Fruit fly (Drosophila melanogaster) whole organism, embryonic: ENCODE data around the gene fzy.

Source experiments
- B-H2 ChIP-seq: fragments of 200-800 bp; sonication (Bioruptor generic); optimal IDR thresholded peaks from 2 replicates; lab custom pipeline; 2018; ENCODE audit warnings: missing biosample characterization, mild to moderate bottlenecking, missing genetic modification characterization
- CG10147 ChIP-seq: fragments of 200-800 bp; sonication (Bioruptor generic); optimal IDR thresholded peaks from 2 replicates; lab custom pipeline; 2019; ENCODE audit warnings: missing biosample characterization, mild to moderate bottlenecking, missing genetic modification characterization, moderate library complexity
- CG10321 ChIP-seq: fragments of 200-800 bp; sonication (Bioruptor generic); IDR thresholded peaks from 2 replicates; pipeline ENCODE4 v1.3.6; 2022; ENCODE audit warnings: missing biosample characterization, missing genetic modification characterization
- CG11504 ChIP-seq: fragments of 200-800 bp; sonication (Bioruptor generic); optimal IDR thresholded peaks from 3 replicates; lab custom pipeline; 2019; ENCODE audit warnings: missing biosample characterization, mild to moderate bottlenecking, missing genetic modification characterization, moderate library complexity
- CG13424 ChIP-seq: fragments of 200-800 bp; sonication (Bioruptor generic); optimal IDR thresholded peaks from 2 replicates; lab custom pipeline; 2019; ENCODE audit warnings: missing biosample characterization, mild to moderate bottlenecking, missing genetic modification characterization, moderate library complexity
- CG13624 ChIP-seq: fragments of 200-800 bp; sonication (Bioruptor generic); optimal IDR thresholded peaks from 2 replicates; lab custom pipeline; 2016; ENCODE audit warnings: missing biosample characterization, missing genetic modification characterization
- CG17802 ChIP-seq: fragments of 200-800 bp; sonication (Bioruptor generic); optimal IDR thresholded peaks from 2 replicates; lab custom pipeline; 2018; ENCODE audit warnings: missing biosample characterization, mild to moderate bottlenecking, missing genetic modification characterization, moderate library complexity
- CG17912 ChIP-seq: fragments of 200-800 bp; sonication (Bioruptor generic); optimal IDR thresholded peaks from 2 replicates; lab custom pipeline; 2018; ENCODE audit warnings: missing biosample characterization, mild to moderate bottlenecking, missing genetic modification characterization
- CG2875 ChIP-seq: fragments of 200-800 bp; sonication (Bioruptor generic); optimal IDR thresholded peaks from 2 replicates; lab custom pipeline; 2017; ENCODE audit warnings: missing biosample characterization, mild to moderate bottlenecking, missing genetic modification characterization, missing genetic modification reagents
- CG3065 ChIP-seq: fragments of 200-800 bp; sonication (Bioruptor generic); optimal IDR thresholded peaks from 2 replicates; lab custom pipeline; 2016; ENCODE audit warnings: missing biosample characterization, missing genetic modification characterization
- CG6654 ChIP-seq: fragments of 200-800 bp; sonication (Bioruptor generic); optimal IDR thresholded peaks from 2 replicates; lab custom pipeline; 2017; ENCODE audit warnings: missing biosample characterization, mild to moderate bottlenecking, missing genetic modification characterization
- CG6791 ChIP-seq: fragments of 200-800 bp; sonication (Bioruptor generic); IDR thresholded peaks from 3 replicates; pipeline ENCODE4 v1.3.6; 2022; ENCODE audit warnings: missing biosample characterization, missing genetic modification characterization; ENCODE audit not compliant: partially characterized antibody
- CG7372 ChIP-seq: fragments of 200-800 bp; sonication (Bioruptor generic); IDR thresholded peaks from 2 replicates; pipeline ENCODE4 v1.3.6; 2022; ENCODE audit warnings: missing biosample characterization, missing genetic modification characterization
- CG8089 ChIP-seq: fragments of 200-800 bp; sonication (Bioruptor generic); optimal IDR thresholded peaks from 3 replicates; lab custom pipeline; 2016; ENCODE audit warnings: missing biosample characterization, missing genetic modification characterization
- CG8359 ChIP-seq: fragments of 200-800 bp; sonication (Bioruptor generic); optimal IDR thresholded peaks from 2 replicates; lab custom pipeline; 2017; ENCODE audit warnings: missing biosample characterization, mild to moderate bottlenecking, missing genetic modification characterization, borderline replicate concordance
- CG8924 ChIP-seq: fragments of 200-800 bp; optimal IDR thresholded peaks from 3 replicates; lab custom pipeline; 2019; ENCODE audit warnings: missing biosample characterization, mild to moderate bottlenecking, missing genetic modification characterization, moderate library complexity
- CG9609 ChIP-seq: fragments of 200-800 bp; sonication (Bioruptor generic); optimal IDR thresholded peaks from 3 replicates; lab custom pipeline; 2016; ENCODE audit warnings: missing biosample characterization, missing genetic modification characterization
- Dbx ChIP-seq: fragments of 200-800 bp; sonication (Bioruptor generic); IDR thresholded peaks from 3 replicates; pipeline ENCODE4 v1.3.6; 2022; ENCODE audit warnings: missing biosample characterization, missing genetic modification characterization
- Dll ChIP-seq: fragments of 200-800 bp; sonication (Bioruptor generic); IDR thresholded peaks from 4 replicates; pipeline ENCODE4 v1.3.6; 2022; ENCODE audit warnings: missing biosample characterization, missing genetic modification characterization; ENCODE audit not compliant: partially characterized antibody
- Drgx ChIP-seq: fragments of 200-800 bp; sonication (Bioruptor generic); IDR thresholded peaks from 2 replicates; pipeline ENCODE4 v1.3.6; 2022; ENCODE audit warnings: missing biosample characterization, missing genetic modification characterization
- Fer1 ChIP-seq: fragments of 200-800 bp; sonication (Bioruptor generic); optimal IDR thresholded peaks from 2 replicates; lab custom pipeline; 2017; ENCODE audit warnings: missing biosample characterization, mild to moderate bottlenecking, missing genetic modification characterization
- Gsc ChIP-seq: fragments of 200-800 bp; sonication (Bioruptor generic); IDR thresholded peaks from 2 replicates; pipeline ENCODE4 v1.3.6; 2022; ENCODE audit warnings: missing biosample characterization, missing genetic modification characterization
- H15 ChIP-seq: fragments of 200-800 bp; sonication (Bioruptor generic); IDR thresholded peaks from 3 replicates; pipeline ENCODE4 v1.3.6; 2022; ENCODE audit warnings: missing biosample characterization, missing genetic modification characterization
- HLH4C ChIP-seq: fragments of 200-800 bp; sonication (Bioruptor generic); IDR thresholded peaks from 3 replicates; pipeline ENCODE4 v1.3.6; 2022; ENCODE audit warnings: missing biosample characterization, missing genetic modification characterization; ENCODE audit not compliant: partially characterized antibody
- Hey ChIP-seq: fragments of 200-800 bp; sonication (Bioruptor generic); optimal IDR thresholded peaks from 3 replicates; lab custom pipeline; 2018; ENCODE audit warnings: missing biosample characterization, mild to moderate bottlenecking, missing genetic modification characterization
- Hr3 ChIP-seq: fragments of 200-800 bp; sonication (Bioruptor generic); optimal IDR thresholded peaks from 3 replicates; lab custom pipeline; 2016; ENCODE audit warnings: missing biosample characterization, missing genetic modification characterization
- Hr78 ChIP-seq, 2 experiments: fragments of 200-800 bp in 1 of 2; fragments of >200 bp in 1 of 2; sonication (Bioruptor generic) in 1 of 2; optimal IDR thresholded peaks; 2 replicates each; lab custom pipeline; 2017 to 2019; ENCODE audit warnings: missing biosample characterization in 2 of 2, missing genetic modification characterization in 2 of 2, mild to moderate bottlenecking in 1 of 2, moderate library complexity in 1 of 2
- Mrtf ChIP-seq: fragments of 200-800 bp; sonication (Bioruptor generic); IDR thresholded peaks from 3 replicates; pipeline ENCODE4 v1.3.6; 2022; ENCODE audit warnings: missing biosample characterization, missing genetic modification characterization
- NFAT ChIP-seq: fragments of 200-800 bp; sonication (Bioruptor generic); IDR thresholded peaks from 2 replicates; pipeline ENCODE4 v1.3.6; 2022; ENCODE audit warnings: missing biosample characterization, missing genetic modification characterization
- Nf-YC ChIP-seq: fragments of 200-800 bp; optimal IDR thresholded peaks from 3 replicates; lab custom pipeline; 2019; ENCODE audit warnings: missing biosample characterization, mild to moderate bottlenecking, missing genetic modification characterization, moderate library complexity
- TFAM ChIP-seq: fragments of 200-800 bp; sonication (Bioruptor generic); optimal IDR thresholded peaks from 2 replicates; lab custom pipeline; 2017; ENCODE audit warnings: missing biosample characterization, missing genetic modification characterization, inconsistent platforms
- Trl ChIP-seq, 3 experiments: fragments of >200 bp in 2 of 3; fragments of 200-800 bp in 1 of 3; sonication (Bioruptor generic) in 1 of 3; optimal IDR thresholded peaks; 2 replicates in 1 of 3; 3 replicates in 2 of 3; lab custom pipeline; 2016 to 2017; ENCODE audit warnings: missing biosample characterization in 1 of 3, missing genetic modification characterization in 1 of 3
- ap ChIP-seq: fragments of 200-800 bp; sonication (Bioruptor generic); IDR thresholded peaks from 2 replicates; pipeline ENCODE4 v1.3.6; 2022; ENCODE audit warnings: missing biosample characterization, missing genetic modification characterization
- ara ChIP-seq: fragments of 200-800 bp; sonication (Bioruptor generic); IDR thresholded peaks from 2 replicates; pipeline ENCODE4 v1.3.6; 2022; ENCODE audit warnings: missing biosample characterization, missing genetic modification characterization
- cad ChIP-seq: fragments of >200 bp; optimal IDR thresholded peaks from 2 replicates; lab custom pipeline; 2017; ENCODE audit warnings: missing biosample characterization, missing genetic modification characterization
- crol ChIP-seq: fragments of 200-800 bp; sonication (Bioruptor generic); IDR thresholded peaks from 2 replicates; pipeline ENCODE4 v1.3.6; 2022; ENCODE audit warnings: missing biosample characterization, missing genetic modification characterization
- emc ChIP-seq: fragments of 200-800 bp; sonication (Bioruptor generic); optimal IDR thresholded peaks from 2 replicates; lab custom pipeline; 2016; ENCODE audit warnings: missing biosample characterization, missing genetic modification characterization
- hkb ChIP-seq, 2 experiments: fragments of 200-800 bp in 1 of 2; fragments of >200 bp in 1 of 2; sonication (Bioruptor generic) in 1 of 2; IDR thresholded peaks in 1 of 2; optimal IDR thresholded peaks in 1 of 2; 2 replicates each; pipeline versions ENCODE4 v1.3.6 to Lab custom; 2017 to 2022; ENCODE audit warnings: missing biosample characterization in 1 of 2, missing genetic modification characterization in 1 of 2
- nerfin-1 ChIP-seq: fragments of 200-800 bp; sonication (Bioruptor generic); optimal IDR thresholded peaks from 3 replicates; lab custom pipeline; 2019; ENCODE audit warnings: missing biosample characterization, mild to moderate bottlenecking, missing genetic modification characterization, moderate library complexity
- nerfin-2 ChIP-seq: fragments of 200-800 bp; sonication (Bioruptor generic); IDR thresholded peaks from 2 replicates; pipeline ENCODE4 v1.3.6; 2022; ENCODE audit warnings: missing biosample characterization, missing genetic modification characterization; ENCODE audit not compliant: partially characterized antibody
- pfk ChIP-seq: fragments of 200-800 bp; sonication (Bioruptor generic); optimal IDR thresholded peaks from 2 replicates; lab custom pipeline; 2018; ENCODE audit warnings: missing biosample characterization, mild to moderate bottlenecking, missing genetic modification characterization, moderate library complexity
- ranshi ChIP-seq: fragments of 200-800 bp; sonication (Bioruptor generic); IDR thresholded peaks from 2 replicates; pipeline ENCODE4 v1.3.6; 2022; ENCODE audit warnings: missing biosample characterization, missing genetic modification characterization
- ssp ChIP-seq: fragments of 200-800 bp; sonication (Bioruptor generic); IDR thresholded peaks from 2 replicates; pipeline ENCODE4 v1.3.6; 2022; ENCODE audit warnings: missing biosample characterization, missing genetic modification characterization
- tap ChIP-seq: fragments of 200-800 bp; optimal IDR thresholded peaks from 3 replicates; lab custom pipeline; 2019; ENCODE audit warnings: missing biosample characterization, mild to moderate bottlenecking, missing genetic modification characterization, moderate library complexity
- tll ChIP-seq, 2 experiments: fragments of 200-800 bp in 1 of 2; fragments of >200 bp in 1 of 2; sonication (Bioruptor generic) in 1 of 2; optimal IDR thresholded peaks; 2 replicates each; lab custom pipeline; 2017 to 2019; ENCODE audit warnings: missing biosample characterization in 2 of 2, missing genetic modification characterization in 2 of 2, mild to moderate bottlenecking in 1 of 2, moderate library complexity in 1 of 2
- wdn ChIP-seq: fragments of 200-800 bp; sonication (Bioruptor generic); IDR thresholded peaks from 2 replicates; pipeline ENCODE4 v1.3.6; 2022; ENCODE audit warnings: missing biosample characterization, missing genetic modification characterization
- zf30C ChIP-seq: fragments of 200-800 bp; sonication (Bioruptor generic); optimal IDR thresholded peaks from 3 replicates; lab custom pipeline; 2018; ENCODE audit warnings: missing biosample characterization, mild to moderate bottlenecking, missing genetic modification characterization

The fzy gene

DNA sequence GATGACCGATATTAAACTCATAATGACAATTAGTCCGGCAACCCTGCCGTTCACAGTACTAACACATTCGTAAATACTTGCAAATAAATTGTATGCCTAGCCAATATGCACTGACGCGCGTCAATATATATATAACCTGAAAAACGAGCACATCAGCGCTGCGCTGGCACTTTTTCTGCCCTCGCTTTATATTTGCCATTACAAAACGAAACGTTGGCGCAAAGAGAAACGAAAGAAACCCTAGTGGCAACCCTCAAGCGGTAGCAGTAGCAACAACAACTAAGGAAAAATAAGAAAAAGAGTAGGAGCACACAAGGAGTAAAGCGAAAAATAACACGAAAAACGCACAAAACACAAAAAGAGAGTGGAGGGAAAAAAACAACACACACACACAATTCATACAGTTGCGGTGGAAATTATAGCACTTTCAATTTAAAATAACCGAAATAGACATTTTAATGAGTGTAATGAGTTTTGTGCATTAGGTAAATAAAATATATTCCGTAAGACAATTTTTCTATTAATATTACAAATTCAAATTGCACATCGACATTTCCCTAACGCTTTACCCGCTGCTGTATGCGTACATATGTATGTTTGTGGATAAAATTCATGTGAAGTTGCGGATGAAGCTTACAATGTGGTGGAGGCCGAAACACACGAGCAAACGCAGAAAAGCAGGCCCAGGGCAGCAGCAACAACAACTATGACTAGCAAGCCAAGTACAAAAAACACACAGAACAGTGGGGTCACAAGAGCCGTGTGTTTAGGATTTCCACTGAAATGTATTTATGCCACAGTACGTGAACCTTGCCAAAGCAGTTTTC lies 40.2 kb downstream of the fzy start (continued):
- TF ChIP-seq TFAM (GFP tag; lab: Kevin White, UChicago) (peak; percentile 94), Mrtf (GFP tag; lab: Robert Waterston, UW) (peak; percentile 99), cad (GFP tag; lab: Kevin White, UChicago) (no peak), wdn (GFP tag; lab: Robert Waterston, UW) (peak; percentile 98), Drgx (GFP tag; lab: Robert Waterston, UW) (peak; percentile 99), zf30C (peak; percentile 25), Dll (peak; percentile 28; the same call in 1 of the 4 replicates), ssp (GFP tag; lab: Robert Waterston, UW) (peak; percentile 93), ara (peak; percentile 99), ap (GFP tag; lab: Robert Waterston, UW) (peak; percentile 99), nerfin-1 (tag; lab: Kevin White, UChicago) (peak; percentile 98), CG9609 (GFP tag; lab: Kevin White, UChicago) (peak; percentile 97), CG10147 (GFP tag; lab: Kevin White, UChicago) (peak; percentile 99), Hr78 (GFP tag; optimal IDR thresholded peaks at IDR 0.05; lab: Kevin White, UChicago) (peak in 1 of 2 experiments; percentile 96), HLH4C (GFP tag; lab: Robert Waterston, UW) (no peak), CG7372 (peak; percentile 99), Gsc (GFP tag; lab: Robert Waterston, UW) (peak; percentile 95), H15 (peak; percentile 98), Hey (tag; lab: Kevin White, UChicago) (peak; percentile 96), CG17802 (tag; lab: Kevin White, UChicago) (peak; percentile 89), CG13624 (GFP tag; lab: Kevin White, UChicago) (peak; percentile 99), NFAT (peak; percentile 98), Fer1 (GFP tag; lab: Kevin White, UChicago) (peak; percentile 100), CG11504 (tag; lab: Kevin White, UChicago) (peak; percentile 98), crol (peak; percentile 87), nerfin-2 (GFP tag; lab: Robert Waterston, UW) (no peak), hkb (optimal IDR thresholded peaks at IDR 0.05; lab: Kevin White, UChicago) (no peak), hkb (GFP tag; IDR thresholded peaks at IDR 0.05; lab: Robert Waterston, UW) (peak; percentile 100), CG6654 (GFP tag; lab: Kevin White, UChicago) (peak; percentile 93), CG10321 (GFP tag; lab: Robert Waterston, UW) (peak; percentile 88), B-H2 (peak; percentile 98), CG3065 (GFP tag; lab: Kevin White, UChicago) (peak; percentile 96), ranshi (GFP tag; lab: Robert Waterston, UW) (peak; percentile 98), CG13424 (peak; percentile 100), Trl (optimal IDR thresholded peaks at IDR 0.05; lab: Kevin White, UChicago) (peak in 1 of 2 experiments; percentile 40), Trl (GFP tag; optimal IDR thresholded peaks at IDR 0.05; lab: Kevin White, UChicago) (peak; percentile 98), CG6791 (GFP tag; lab: Robert Waterston, UW) (no peak), pfk (peak; percentile 55), tll (GFP tag; optimal IDR thresholded peaks at IDR 0.05; lab: Kevin White, UChicago) (peak in 1 of 2 experiments; percentile 66), Nf-YC (tag; lab: Kevin White, UChicago) (peak; percentile 92), CG8924 (tag; lab: Kevin White, UChicago) (peak; percentile 99), CG8089 (GFP tag; lab: Kevin White, UChicago) (peak; percentile 95), Dbx (peak; percentile 99), CG8359 (GFP tag; lab: Kevin White, UChicago) (peak; percentile 94), tap (peak; percentile 99), CG2875 (GFP tag; lab: Kevin White, UChicago) (peak; percentile 99), CG17912 (peak; percentile 95), Hr3 (GFP tag; lab: Kevin White, UChicago) (peak; percentile 98), emc (GFP tag; lab: Kevin White, UChicago) (peak; percentile 92)
